Fruit fly (Drosophila melanogaster) whole organism, embryonic: ENCODE results near the gene CG13700.

ENCODE experiments used
- Ada2b ChIP-seq: fragments of 200-800 bp; sonication (Bioruptor generic); IDR thresholded peaks from 2 replicates; pipeline ENCODE4 v1.3.6; 2022; ENCODE audit warnings: missing biosample characterization, missing genetic modification characterization
- Asciz ChIP-seq: fragments of 200-800 bp; sonication (Bioruptor generic); optimal IDR thresholded peaks from 2 replicates; lab custom pipeline; 2017; ENCODE audit warnings: missing biosample characterization, mild to moderate bottlenecking, missing genetic modification characterization, missing genetic modification reagents
- C15 ChIP-seq: fragments of 200-800 bp; sonication (Bioruptor generic); IDR thresholded peaks from 3 replicates; pipeline ENCODE4 v1.3.6; 2022; ENCODE audit warnings: missing biosample characterization, missing genetic modification characterization
- CG10462 ChIP-seq: fragments of 200-800 bp; sonication (Bioruptor generic); optimal IDR thresholded peaks from 2 replicates; lab custom pipeline; 2016; ENCODE audit warnings: missing biosample characterization, missing genetic modification characterization
- CG10543 ChIP-seq: fragments of 200-800 bp; sonication (Bioruptor generic); optimal IDR thresholded peaks from 3 replicates; lab custom pipeline; 2017; ENCODE audit warnings: missing biosample characterization, mild to moderate bottlenecking, missing genetic modification characterization, moderate library complexity
- CG11093 ChIP-seq: fragments of 200-800 bp; sonication (Bioruptor generic); IDR thresholded peaks from 3 replicates; pipeline ENCODE4 v1.3.6; 2022; ENCODE audit warnings: missing biosample characterization, missing genetic modification characterization
- CG12942 ChIP-seq: fragments of 200-800 bp; sonication (Bioruptor generic); optimal IDR thresholded peaks from 3 replicates; lab custom pipeline; 2016; ENCODE audit warnings: missing biosample characterization, missing genetic modification characterization
- CG15601 ChIP-seq: fragments of 200-800 bp; sonication (Bioruptor generic); optimal IDR thresholded peaks from 3 replicates; lab custom pipeline; 2019; ENCODE audit warnings: missing biosample characterization, mild to moderate bottlenecking, missing genetic modification characterization, moderate library complexity
- CG17385 ChIP-seq: fragments of 200-800 bp; sonication (Bioruptor generic); optimal IDR thresholded peaks from 3 replicates; lab custom pipeline; 2018; ENCODE audit warnings: missing biosample characterization, mild to moderate bottlenecking, missing genetic modification characterization
- CG18476 ChIP-seq: fragments of 200-800 bp; sonication (Bioruptor generic); optimal IDR thresholded peaks from 2 replicates; lab custom pipeline; 2016; ENCODE audit warnings: missing biosample characterization, mild to moderate bottlenecking, missing genetic modification characterization
- CG2120 ChIP-seq: fragments of 200-800 bp; sonication (Bioruptor generic); optimal IDR thresholded peaks from 3 replicates; lab custom pipeline; 2016; ENCODE audit warnings: missing biosample characterization, missing genetic modification characterization
- CG2678 ChIP-seq: fragments of 200-800 bp; sonication (Bioruptor generic); optimal IDR thresholded peaks from 3 replicates; lab custom pipeline; 2019; ENCODE audit warnings: missing biosample characterization, mild to moderate bottlenecking, missing genetic modification characterization, moderate library complexity
- CG31441 ChIP-seq: fragments of 200-800 bp; sonication (Bioruptor generic); IDR thresholded peaks from 2 replicates; pipeline ENCODE4 v1.3.6; 2022; ENCODE audit warnings: missing biosample characterization, missing genetic modification characterization
- CG32772 ChIP-seq: fragments of 200-800 bp; sonication (Bioruptor generic); IDR thresholded peaks from 2 replicates; pipeline ENCODE4 v1.3.6; 2022; ENCODE audit warnings: missing biosample characterization, missing genetic modification characterization
- CG3847 ChIP-seq: fragments of 200-800 bp; sonication (Bioruptor generic); IDR thresholded peaks from 2 replicates; pipeline ENCODE4 v1.3.6; 2022; ENCODE audit warnings: missing biosample characterization, missing genetic modification characterization
- CG42726 ChIP-seq: fragments of 200-800 bp; sonication (Bioruptor generic); IDR thresholded peaks from 2 replicates; pipeline ENCODE4 v1.3.6; 2022; ENCODE audit warnings: missing biosample characterization, missing genetic modification characterization; ENCODE audit not compliant: partially characterized antibody
- CG4328 ChIP-seq: fragments of 200-800 bp; sonication (Bioruptor generic); optimal IDR thresholded peaks from 3 replicates; lab custom pipeline; 2017; ENCODE audit warnings: missing biosample characterization, missing genetic modification reagents, missing genetic modification characterization
- CG7271 ChIP-seq: fragments of 200-800 bp; sonication (Bioruptor generic); optimal IDR thresholded peaks from 2 replicates; lab custom pipeline; 2018; ENCODE audit warnings: missing biosample characterization, mild to moderate bottlenecking, missing genetic modification characterization, moderate library complexity
- CG7556 ChIP-seq: fragments of 200-800 bp; sonication (Bioruptor generic); optimal IDR thresholded peaks from 2 replicates; lab custom pipeline; 2017; ENCODE audit warnings: missing biosample characterization, mild to moderate bottlenecking, missing genetic modification characterization
- CG7963 ChIP-seq: fragments of 200-800 bp; sonication (Bioruptor generic); IDR thresholded peaks from 3 replicates; pipeline ENCODE4 v1.3.6; 2022; ENCODE audit warnings: missing biosample characterization, missing genetic modification characterization; ENCODE audit not compliant: partially characterized antibody
- CG8388 ChIP-seq: fragments of 200-800 bp; sonication (Bioruptor generic); optimal IDR thresholded peaks from 2 replicates; lab custom pipeline; 2019; ENCODE audit warnings: missing biosample characterization, mild to moderate bottlenecking, missing genetic modification characterization, moderate library complexity
- CG8944 ChIP-seq: fragments of 200-800 bp; sonication (Bioruptor generic); optimal IDR thresholded peaks from 3 replicates; lab custom pipeline; 2016; ENCODE audit warnings: missing biosample characterization, missing genetic modification characterization
- Dp ChIP-seq: fragments of 200-800 bp; sonication (Bioruptor generic); optimal IDR thresholded peaks from 2 replicates; lab custom pipeline; 2018; ENCODE audit warnings: missing biosample characterization, mild to moderate bottlenecking, missing genetic modification characterization, moderate library complexity
- E2f2 ChIP-seq: fragments of 200-800 bp; sonication (Bioruptor generic); IDR thresholded peaks from 2 replicates; pipeline ENCODE4 v1.3.6; 2022; ENCODE audit warnings: missing biosample characterization, missing genetic modification characterization
- Ets65A ChIP-seq: fragments of 200-800 bp; sonication (Bioruptor generic); peaks from one replicate; lab custom pipeline; 2016; ENCODE audit warnings: missing biosample characterization, missing genetic modification characterization
- H2.0 ChIP-seq: fragments of 200-800 bp; sonication (Bioruptor generic); IDR thresholded peaks from 2 replicates; pipeline ENCODE4 v1.3.6; 2022; ENCODE audit warnings: missing biosample characterization, missing genetic modification characterization
- Hr3 ChIP-seq: fragments of 200-800 bp; sonication (Bioruptor generic); optimal IDR thresholded peaks from 3 replicates; lab custom pipeline; 2016; ENCODE audit warnings: missing biosample characterization, missing genetic modification characterization
- Kr ChIP-seq: fragments of 200-800 bp; sonication (Bioruptor generic); optimal IDR thresholded peaks from 2 replicates; lab custom pipeline; 2017; ENCODE audit warnings: missing biosample characterization, mild to moderate bottlenecking, missing genetic modification characterization
- Lpt ChIP-seq: fragments of >200 bp; optimal IDR thresholded peaks from 2 replicates; lab custom pipeline; 2018; ENCODE audit warnings: missing biosample characterization, missing genetic modification characterization
- NFAT ChIP-seq: fragments of 200-800 bp; sonication (Bioruptor generic); IDR thresholded peaks from 2 replicates; pipeline ENCODE4 v1.3.6; 2022; ENCODE audit warnings: missing biosample characterization, missing genetic modification characterization
- Nf-YB ChIP-seq: fragments of 200-800 bp; sonication (Bioruptor generic); optimal IDR thresholded peaks from 3 replicates; lab custom pipeline; 2019; ENCODE audit warnings: missing biosample characterization, mild to moderate bottlenecking, missing genetic modification characterization, moderate library complexity
- Oaz ChIP-seq: fragments of 200-800 bp; sonication (Bioruptor generic); IDR thresholded peaks from 2 replicates; pipeline ENCODE4 v1.3.6; 2022; ENCODE audit warnings: missing biosample characterization, missing genetic modification characterization
- Six4 ChIP-seq: fragments of 200-800 bp; sonication (Bioruptor generic); optimal IDR thresholded peaks from 2 replicates; lab custom pipeline; 2016; ENCODE audit warnings: missing biosample characterization, missing genetic modification characterization
- Stat92E ChIP-seq, 3 experiments: fragments of >200 bp in 2 of 3; fragments of 200-800 bp in 1 of 3; sonication (Bioruptor generic) in 1 of 3; optimal IDR thresholded peaks; 2 replicates each; lab custom pipeline; 2017 to 2019; ENCODE audit warnings: missing biosample characterization in 3 of 3, missing genetic modification characterization in 3 of 3, mild to moderate bottlenecking in 1 of 3, moderate library complexity in 1 of 3
- ase ChIP-seq: fragments of 200-800 bp; sonication (Bioruptor generic); IDR thresholded peaks from 3 replicates; pipeline ENCODE4 v1.3.6; 2022; ENCODE audit warnings: missing biosample characterization, missing genetic modification characterization
- btn ChIP-seq: fragments of 200-800 bp; sonication (Bioruptor generic); optimal IDR thresholded peaks from 2 replicates; lab custom pipeline; 2016; ENCODE audit warnings: missing biosample characterization, missing genetic modification characterization
- en ChIP-seq: fragments of 200-800 bp; sonication (Bioruptor generic); optimal IDR thresholded peaks from 2 replicates; lab custom pipeline; 2016; ENCODE audit warnings: missing biosample characterization, missing genetic modification characterization
- ftz-f1 ChIP-seq: fragments of 200-800 bp; sonication (Bioruptor generic); optimal IDR thresholded peaks from 2 replicates; lab custom pipeline; 2016; ENCODE audit warnings: missing biosample characterization, missing genetic modification characterization
- gce ChIP-seq: fragments of 200-800 bp; sonication (Bioruptor generic); IDR thresholded peaks from 3 replicates; pipeline ENCODE4 v1.3.6; 2022; ENCODE audit warnings: missing biosample characterization, missing genetic modification characterization
- gcm ChIP-seq: fragments of 200-800 bp; sonication (Bioruptor generic); optimal IDR thresholded peaks from 2 replicates; lab custom pipeline; 2019; ENCODE audit warnings: missing biosample characterization, mild to moderate bottlenecking, missing genetic modification characterization, moderate library complexity
- lilli ChIP-seq: fragments of 200-800 bp; sonication (Bioruptor generic); optimal IDR thresholded peaks from 3 replicates; lab custom pipeline; 2016; ENCODE audit warnings: missing biosample characterization, missing genetic modification characterization
- luna ChIP-seq: fragments of 200-800 bp; sonication (Bioruptor generic); optimal IDR thresholded peaks from 2 replicates; lab custom pipeline; 2016; ENCODE audit warnings: missing biosample characterization, missing genetic modification characterization
- peb ChIP-seq: fragments of 200-800 bp; sonication (Bioruptor generic); IDR thresholded peaks from 2 replicates; pipeline ENCODE4 v1.3.6; 2022; ENCODE audit warnings: missing biosample characterization, missing genetic modification characterization
- pros ChIP-seq: fragments of 200-800 bp; sonication (Bioruptor generic); optimal IDR thresholded peaks from 3 replicates; lab custom pipeline; 2019; ENCODE audit warnings: missing biosample characterization, mild to moderate bottlenecking, missing genetic modification characterization, moderate library complexity
- pzg ChIP-seq: fragments of 200-800 bp; sonication (Bioruptor generic); optimal IDR thresholded peaks from 3 replicates; lab custom pipeline; 2018; ENCODE audit warnings: missing biosample characterization, mild to moderate bottlenecking, missing genetic modification characterization, moderate library complexity
- salm ChIP-seq: fragments of 200-800 bp; sonication (Bioruptor generic); optimal IDR thresholded peaks from 2 replicates; lab custom pipeline; 2018; ENCODE audit warnings: missing biosample characterization, mild to moderate bottlenecking, missing genetic modification characterization
- schlank ChIP-seq: fragments of 200-800 bp; sonication (Bioruptor generic); optimal IDR thresholded peaks from 2 replicates; lab custom pipeline; 2018; ENCODE audit warnings: missing biosample characterization, mild to moderate bottlenecking, missing genetic modification characterization
- sima ChIP-seq: fragments of 200-800 bp; sonication (Bioruptor generic); optimal IDR thresholded peaks from 2 replicates; lab custom pipeline; 2016; ENCODE audit warnings: missing biosample characterization, missing genetic modification characterization
- slp2 ChIP-seq: fragments of 200-800 bp; sonication (Bioruptor generic); optimal IDR thresholded peaks from 2 replicates; lab custom pipeline; 2016; ENCODE audit warnings: missing biosample characterization, missing genetic modification characterization
- tll ChIP-seq, 2 experiments: fragments of 200-800 bp in 1 of 2; fragments of >200 bp in 1 of 2; sonication (Bioruptor generic) in 1 of 2; optimal IDR thresholded peaks; 2 replicates each; lab custom pipeline; 2017 to 2019; ENCODE audit warnings: missing biosample characterization in 2 of 2, missing genetic modification characterization in 2 of 2, mild to moderate bottlenecking in 1 of 2, moderate library complexity in 1 of 2
- tup ChIP-seq: fragments of 200-800 bp; sonication (Bioruptor generic); optimal IDR thresholded peaks from 2 replicates; lab custom pipeline; 2016; ENCODE audit warnings: missing biosample characterization, mild to moderate bottlenecking, missing genetic modification characterization, moderate library complexity

The CG13700 gene

dm6 chr3L:18302021-18302420, 961 bp upstream of the CG13700 start:
- TF ChIP-seq CG17385 (no peak), CG3847 (no peak), Kr (GFP tag; lab: Kevin White, UChicago) (peak; percentile 59), CG42726 (GFP tag; lab: Robert Waterston, UW) (no peak), CG7271 (tag; lab: Kevin White, UChicago) (no peak), CG8388 (GFP tag; lab: Kevin White, UChicago) (no peak), pros (GFP tag; lab: Kevin White, UChicago) (peak; percentile 37), ase (no peak), CG32772 (no peak), tll (GFP tag; optimal IDR thresholded peaks at IDR 0.05; lab: Kevin White, UChicago) (peak in 1 of 2 experiments; percentile 16), CG18476 (GFP tag; lab: Kevin White, UChicago) (no peak), Ets65A (peak; percentile 74), CG2120 (GFP tag; lab: Kevin White, UChicago) (no peak)
- TF ChIP-seq, all 482 proteins: peak for 4

dm6 chr3L:18297328-18297727, 3.7 kb downstream of the CG13700 start:
- TF ChIP-seq lilli (GFP tag; lab: Kevin White, UChicago) (no peak), NFAT (GFP tag; lab: Robert Waterston, UW) (no peak), Lpt (no peak), gcm (peak; percentile 60), E2f2 (no peak), Dp (no peak), pzg (GFP tag; lab: Kevin White, UChicago) (no peak), Hr3 (GFP tag; lab: Kevin White, UChicago) (peak; percentile 19), sima (GFP tag; lab: Kevin White, UChicago) (no peak), Six4 (no peak), CG8944 (no peak), luna (no peak), CG31441 (GFP tag; lab: Robert Waterston, UW) (peak; percentile 46; the same call in 1 of the 2 replicates), gce (GFP tag; lab: Robert Waterston, UW) (no peak), peb (no peak), slp2 (no peak), Nf-YB (GFP tag; lab: Kevin White, UChicago) (peak; percentile 77), tup (GFP tag; lab: Kevin White, UChicago) (no peak), CG12942 (no peak), CG10543 (no peak), btn (GFP tag; lab: Kevin White, UChicago) (no peak), CG2678 (tag; lab: Kevin White, UChicago) (no peak), ftz-f1 (no peak), schlank (tag; lab: Kevin White, UChicago) (no peak), H2.0 (GFP tag; lab: Robert Waterston, UW) (no peak), Asciz (GFP tag; lab: Kevin White, UChicago) (no peak), CG11093 (no peak), Ada2b (GFP tag; lab: Robert Waterston, UW) (no peak), en (GFP tag; lab: Kevin White, UChicago) (no peak), Stat92E (GFP tag; optimal IDR thresholded peaks at IDR 0.05; lab: Kevin White, UChicago) (peak in 1 of 3 experiments; percentile 24), CG10462 (GFP tag; lab: Kevin White, UChicago) (peak; percentile 6), CG7556 (GFP tag; lab: Kevin White, UChicago) (peak; percentile 47), salm (no peak), CG7963 (GFP tag; lab: Robert Waterston, UW) (no peak), Oaz (GFP tag; lab: Robert Waterston, UW) (no peak), CG15601 (peak; percentile 47), CG4328 (GFP tag; lab: Kevin White, UChicago) (no peak), C15 (GFP tag; lab: Robert Waterston, UW) (no peak)
